Fruit fly (Drosophila melanogaster) Kc167 (cell line): ENCODE results near the gene Tsp74F.

Experiments used
- Myc ChIP-seq: fragments of >200 bp; optimal IDR thresholded peaks from 2 replicates; lab custom pipeline; 2017; ENCODE audit warnings: missing external identifiers
- Sin3A ChIP-seq: fragments of >200 bp; optimal IDR thresholded peaks from 2 replicates; lab custom pipeline; 2018; ENCODE audit warnings: missing external identifiers
- h ChIP-seq: fragments of >200 bp; optimal IDR thresholded peaks from 3 replicates; lab custom pipeline; 2018; ENCODE audit warnings: missing external identifiers
- insv ChIP-seq: fragments of >200 bp; optimal IDR thresholded peaks from 3 replicates; lab custom pipeline; 2018; ENCODE audit warnings: missing external identifiers
- psq ChIP-seq: fragments of >200 bp; optimal IDR thresholded peaks from 2 replicates; lab custom pipeline; 2017; ENCODE audit warnings: missing external identifiers
- ttk ChIP-seq: sonication (Bioruptor generic); optimal IDR thresholded peaks from 2 replicates; lab custom pipeline; 2017; ENCODE audit warnings: missing external identifiers

Gene Tsp74F

DNA sequence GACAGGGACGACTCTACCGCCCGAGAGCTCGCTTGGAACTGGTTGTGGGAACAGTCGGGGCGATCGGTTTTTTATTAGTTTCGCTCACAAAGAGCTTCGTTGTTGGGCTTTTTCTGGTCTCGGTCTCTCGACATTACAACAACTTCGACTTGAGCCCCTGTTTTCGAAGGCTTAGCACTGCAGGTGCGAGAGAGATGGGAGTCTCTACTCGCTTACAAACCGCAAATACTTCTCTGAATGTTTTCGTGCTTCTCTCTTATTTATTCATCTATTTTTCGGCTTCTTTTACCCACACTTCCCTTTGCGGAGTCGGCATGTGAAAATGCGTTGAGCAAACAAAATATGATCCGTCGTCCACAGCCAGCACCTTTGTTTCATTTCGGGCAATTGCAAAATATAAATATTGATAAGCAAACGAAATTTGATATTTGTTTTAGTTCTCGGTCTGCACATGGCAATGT, at the start of gene Tsp74F:
Tsp74F (minus strand) TSS at position 48 of the 461 bp plus-strand sequence.
- TF ChIP-seq h (lab: Kevin White, UChicago) (no peak), ttk (lab: Kevin White, UChicago) (no peak), insv (lab: Kevin White, UChicago) (no peak), Sin3A (lab: Kevin White, UChicago) (no peak), psq (lab: Kevin White, UChicago) (no peak), Myc (lab: Kevin White, UChicago) (no peak)

DNA sequence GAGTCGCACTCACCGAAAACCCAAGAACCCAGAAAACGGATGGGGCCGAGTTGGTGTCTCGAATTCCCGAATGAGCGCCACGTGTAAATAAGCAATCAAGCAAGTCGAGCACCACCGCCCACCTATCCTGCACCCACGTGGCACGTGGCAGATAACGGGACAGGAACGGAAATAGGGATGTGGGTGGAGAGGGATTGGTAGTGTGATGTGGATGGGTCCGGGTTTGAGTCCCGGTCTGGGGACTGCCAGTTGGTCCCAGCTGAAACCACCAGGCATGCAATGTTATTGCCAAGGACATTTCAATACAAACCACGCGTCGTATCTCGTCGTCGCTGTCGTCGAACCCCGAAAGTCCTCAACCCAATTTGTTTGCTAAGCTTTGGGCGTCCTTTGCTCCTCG, 49.8 kb upstream of the Tsp74F start:
- no peak for TF ChIP-seq Myc (lab: Kevin White, UChicago)
- TF ChIP-seq ttk (lab: Kevin White, UChicago), result no peak
- TF ChIP-seq h (lab: Kevin White, UChicago), result no peak
- TF ChIP-seq Sin3A (lab: Kevin White, UChicago), result no peak
- TF ChIP-seq psq (lab: Kevin White, UChicago), result no peak
- TF ChIP-seq insv (lab: Kevin White, UChicago), result no peak

DNA sequence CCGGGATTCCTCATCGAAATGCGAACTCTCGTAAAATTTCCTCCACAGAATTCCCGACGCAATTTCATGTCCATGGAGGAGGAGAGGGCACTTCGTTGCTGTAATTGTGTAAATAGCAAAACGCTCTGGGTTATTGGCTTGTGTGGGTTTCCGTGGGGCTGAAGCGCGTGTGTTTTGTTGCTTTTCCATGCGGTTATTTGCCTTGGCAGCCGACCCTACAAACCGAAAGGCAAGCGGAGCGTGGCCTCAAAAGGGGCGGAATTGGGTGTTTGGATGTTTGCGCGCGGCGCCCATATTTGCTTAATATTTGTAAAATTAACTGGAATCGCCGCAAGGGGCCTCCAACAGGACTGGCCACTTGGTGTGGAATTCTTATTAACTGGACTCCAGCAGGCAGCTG, 49.0 kb upstream of the Tsp74F start:
- TF ChIP-seq h (lab: Kevin White, UChicago) (no peak), psq (lab: Kevin White, UChicago) (no peak), insv (lab: Kevin White, UChicago) (no peak), Sin3A (lab: Kevin White, UChicago) (no peak), Myc (lab: Kevin White, UChicago) (no peak), ttk (lab: Kevin White, UChicago) (no peak)

DNA sequence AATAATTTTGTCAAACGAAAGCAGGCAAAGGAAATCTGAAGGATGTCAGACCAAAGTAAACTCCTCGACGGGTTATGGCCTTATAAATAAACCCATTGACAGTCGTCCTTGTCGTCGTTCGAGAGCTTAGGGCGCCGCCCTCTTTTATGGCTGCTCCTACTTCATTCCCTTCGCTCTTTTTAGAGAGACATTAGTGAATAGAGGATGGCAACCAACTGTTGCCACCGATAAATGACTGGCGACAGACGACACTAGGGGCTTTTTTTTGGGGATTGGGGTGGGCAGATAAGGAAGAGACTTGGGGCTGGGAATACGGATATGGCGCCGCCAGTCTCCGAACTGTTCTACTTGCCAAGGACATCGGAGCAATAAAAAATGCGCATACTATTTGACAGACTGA, 46.8 kb upstream of the Tsp74F start:
- TF ChIP-seq Myc (lab: Kevin White, UChicago) (no peak), ttk (lab: Kevin White, UChicago) (no peak), Sin3A (lab: Kevin White, UChicago) (no peak), psq (lab: Kevin White, UChicago) (no peak), insv (lab: Kevin White, UChicago) (no peak), h (lab: Kevin White, UChicago) (no peak)

DNA sequence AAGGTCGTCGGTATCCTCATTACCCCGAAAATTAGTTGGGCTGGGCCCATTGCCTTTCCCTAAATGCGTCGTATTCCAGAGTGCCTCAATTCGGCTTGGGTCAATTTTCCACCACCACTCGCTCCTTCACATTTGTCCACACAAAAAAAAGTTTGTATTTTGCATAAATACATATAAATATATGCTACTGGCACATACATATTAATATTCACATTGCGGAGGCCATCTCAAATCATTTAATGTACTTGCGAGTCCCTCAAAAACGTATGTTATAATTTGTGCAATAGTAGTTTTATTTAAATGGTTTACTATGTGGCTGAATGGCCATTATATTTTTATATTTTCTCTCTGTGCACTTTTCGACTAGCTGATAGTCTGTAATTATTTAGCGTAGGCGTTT, 45.9 kb upstream of the Tsp74F start:
- TF ChIP-seq ttk (lab: Kevin White, UChicago) (no peak), h (lab: Kevin White, UChicago) (no peak), Myc (lab: Kevin White, UChicago) (no peak), insv (lab: Kevin White, UChicago) (no peak), psq (lab: Kevin White, UChicago) (no peak), Sin3A (lab: Kevin White, UChicago) (no peak)

DNA sequence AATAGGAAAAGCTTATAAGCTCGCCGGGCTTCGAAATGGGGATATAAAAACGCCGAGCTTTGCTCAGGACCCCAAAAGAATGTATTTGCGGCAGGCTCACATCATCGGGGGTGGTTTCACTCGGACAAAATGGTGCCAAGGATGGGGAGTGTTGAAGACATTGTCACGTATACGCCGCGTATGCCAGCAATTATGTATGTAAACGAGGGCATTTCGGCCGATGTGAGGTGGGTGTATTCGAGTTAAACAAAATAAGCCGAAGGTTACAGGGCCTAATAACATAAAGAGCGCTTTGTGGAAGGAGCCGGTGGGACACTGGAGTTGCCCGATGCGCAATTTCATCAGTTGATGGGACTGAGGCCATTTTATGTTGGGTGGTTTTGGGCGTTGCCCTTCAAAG, 45.3 kb upstream of the Tsp74F start:
- TF ChIP-seq Myc (lab: Kevin White, UChicago), result no peak
- no peak for TF ChIP-seq ttk (lab: Kevin White, UChicago)
- TF ChIP-seq psq (lab: Kevin White, UChicago), result no peak
- TF ChIP-seq Sin3A (lab: Kevin White, UChicago), result no peak
- TF ChIP-seq h (lab: Kevin White, UChicago), result no peak
- TF ChIP-seq insv (lab: Kevin White, UChicago), result no peak

DNA sequence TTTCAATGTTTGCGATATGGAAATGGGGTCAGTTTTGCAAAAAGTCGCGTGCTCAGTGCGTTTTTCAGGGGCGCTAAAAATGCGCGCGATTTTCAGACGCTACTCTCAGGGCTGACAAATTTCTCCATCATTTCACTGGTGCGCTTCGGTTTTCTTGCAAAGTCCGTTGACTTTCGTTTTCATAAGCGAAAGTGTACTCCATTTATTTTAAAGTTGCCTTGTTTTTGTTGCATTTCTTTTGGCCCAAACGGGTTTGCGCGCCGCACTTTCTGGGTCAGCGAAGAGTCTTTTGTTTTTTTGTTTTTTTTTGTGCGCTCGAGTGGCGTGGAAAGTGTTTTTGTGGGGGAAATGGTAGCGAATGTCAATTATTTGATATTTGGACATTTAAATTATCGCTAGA, 44.0 kb upstream of the Tsp74F start:
- TF ChIP-seq insv (lab: Kevin White, UChicago), result no peak
- no peak for TF ChIP-seq ttk (lab: Kevin White, UChicago)
- TF ChIP-seq Myc (lab: Kevin White, UChicago), result no peak
- no peak for TF ChIP-seq h (lab: Kevin White, UChicago)
- no peak for TF ChIP-seq Sin3A (lab: Kevin White, UChicago)
- TF ChIP-seq psq (lab: Kevin White, UChicago), result no peak

DNA sequence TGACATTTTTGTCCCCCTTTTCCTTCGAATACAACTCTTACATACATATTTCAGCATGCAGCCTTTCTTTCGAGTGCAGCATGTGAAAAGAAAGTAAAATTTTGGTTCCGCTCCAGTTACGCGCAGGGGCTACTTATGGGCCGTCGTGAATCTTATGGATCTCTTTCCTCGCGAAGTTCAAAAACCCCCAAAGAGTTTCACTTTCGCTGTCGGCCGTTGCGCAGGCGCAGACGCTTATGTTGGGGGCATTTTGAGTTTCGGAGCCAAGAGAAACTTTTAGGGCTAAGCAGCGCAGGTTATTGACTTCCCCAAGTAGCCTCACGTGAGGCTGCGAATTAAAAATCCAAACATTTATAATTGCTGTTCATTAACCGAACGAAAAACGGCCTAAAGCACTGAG, 43.0 kb upstream of the Tsp74F start:
- no peak for TF ChIP-seq psq (lab: Kevin White, UChicago)
- no peak for TF ChIP-seq Sin3A (lab: Kevin White, UChicago)
- no peak for TF ChIP-seq h (lab: Kevin White, UChicago)
- no peak for TF ChIP-seq ttk (lab: Kevin White, UChicago)
- no peak for TF ChIP-seq insv (lab: Kevin White, UChicago)
- no peak for TF ChIP-seq Myc (lab: Kevin White, UChicago)

DNA sequence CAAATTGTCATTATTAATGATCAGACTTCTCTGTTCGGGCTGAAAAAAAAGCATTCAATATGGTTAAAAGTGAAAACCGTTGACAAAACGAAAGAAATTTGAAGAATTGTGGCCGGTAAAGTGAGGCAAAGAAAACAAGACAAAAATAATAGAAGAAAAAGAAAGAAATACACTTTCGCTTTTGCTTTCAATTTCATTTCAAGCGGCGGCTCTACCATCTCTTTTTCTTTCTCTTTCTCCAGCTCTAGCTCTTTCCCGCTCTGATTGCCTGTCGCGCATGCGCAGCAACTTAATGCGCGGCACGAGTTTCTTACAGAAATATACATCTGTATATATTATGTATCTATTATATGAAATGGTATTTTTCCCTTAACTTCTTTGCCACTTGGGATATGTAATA, 41.7 kb upstream of the Tsp74F start:
- TF ChIP-seq ttk (lab: Kevin White, UChicago) (no peak), Sin3A (lab: Kevin White, UChicago) (no peak), h (lab: Kevin White, UChicago) (no peak)

DNA sequence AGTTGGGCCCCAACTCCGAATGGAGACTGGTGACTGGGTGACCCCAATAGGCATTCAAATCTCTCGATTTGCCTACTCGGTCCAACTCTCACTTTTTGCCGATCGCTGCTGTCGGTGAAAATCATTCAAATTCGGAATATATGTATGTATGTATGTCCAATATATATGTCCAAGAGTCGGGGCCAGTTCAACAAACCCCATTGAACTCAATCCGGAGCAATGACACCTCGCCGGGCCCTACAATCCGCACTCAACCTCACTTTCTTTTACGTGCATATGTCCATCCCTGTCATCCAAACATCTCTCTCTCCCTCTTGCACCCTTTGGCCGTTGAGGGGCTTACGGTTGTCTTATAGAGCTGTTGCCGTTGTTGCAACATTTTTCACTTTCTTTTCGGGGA, 39.4 kb upstream of the Tsp74F start:
- TF ChIP-seq Sin3A (lab: Kevin White, UChicago), result no peak
- TF ChIP-seq psq (lab: Kevin White, UChicago), result no peak
- no peak for TF ChIP-seq Myc (lab: Kevin White, UChicago)
- no peak for TF ChIP-seq insv (lab: Kevin White, UChicago)
- no peak for TF ChIP-seq h (lab: Kevin White, UChicago)
- no peak for TF ChIP-seq ttk (lab: Kevin White, UChicago)

DNA sequence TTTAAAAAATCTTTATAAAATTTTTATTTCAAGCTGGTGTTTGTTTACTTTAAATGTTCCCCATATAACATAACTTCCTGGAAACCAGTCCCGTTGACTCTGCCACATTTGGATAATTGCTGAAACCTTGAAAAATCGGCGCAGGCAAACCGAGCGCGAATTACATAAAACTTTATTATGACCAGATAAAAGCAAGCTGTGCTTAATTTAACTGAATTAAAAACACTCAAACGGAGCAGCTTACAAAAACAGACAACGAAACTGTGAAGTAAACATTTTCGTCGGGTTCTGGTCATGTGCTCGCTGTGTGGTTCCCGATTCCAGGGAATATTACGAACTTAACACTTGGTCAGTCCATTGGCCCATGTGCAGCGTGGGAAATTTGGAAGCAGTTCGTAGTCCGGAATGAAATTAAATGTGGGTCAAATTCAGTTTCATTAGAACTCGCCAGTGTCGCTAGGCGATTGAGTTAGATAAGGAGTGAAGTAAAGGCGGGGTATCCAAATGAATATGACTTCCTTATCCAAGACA, 38.2 kb upstream of the Tsp74F start:
- TF ChIP-seq Sin3A (lab: Kevin White, UChicago), result no peak
- TF ChIP-seq psq (lab: Kevin White, UChicago), result no peak
- no peak for TF ChIP-seq ttk (lab: Kevin White, UChicago)
- no peak for TF ChIP-seq insv (lab: Kevin White, UChicago)
- no peak for TF ChIP-seq Myc (lab: Kevin White, UChicago)
- TF ChIP-seq h (lab: Kevin White, UChicago), result no peak

DNA sequence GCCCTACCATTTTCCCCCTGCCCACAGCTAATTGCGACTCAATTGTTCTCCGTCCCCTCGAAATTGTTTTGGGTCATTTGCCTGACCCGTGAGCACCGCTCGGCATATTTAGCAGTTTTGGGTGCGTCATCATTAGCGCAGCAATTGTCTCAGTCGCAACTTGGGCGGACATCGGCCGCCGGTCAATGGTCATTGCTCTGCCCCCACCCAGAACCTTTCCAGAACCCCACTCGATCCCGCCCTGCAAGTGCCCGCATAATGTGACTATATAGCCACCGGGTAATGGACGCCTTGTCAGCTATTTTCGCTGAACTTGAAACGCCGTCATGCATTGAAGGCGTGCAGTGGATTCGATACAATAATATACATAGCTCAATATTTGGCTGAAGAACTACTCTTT, 37.4 kb upstream of the Tsp74F start:
- TF ChIP-seq psq (lab: Kevin White, UChicago) (no peak), h (lab: Kevin White, UChicago) (no peak), Sin3A (lab: Kevin White, UChicago) (no peak), ttk (lab: Kevin White, UChicago) (no peak), Myc (lab: Kevin White, UChicago) (no peak), insv (lab: Kevin White, UChicago) (no peak)
